ENCODE assay signal across 8 worm cellular contexts in genomic region chrIII:6170038-6170437, ce11.
A peak's percentile ranks its signal among the peaks of the same experiment; 100 is the strongest.
TF ChIP-seq lines count a peak whose summit lies in the region.

No protein-coding gene starts in this region.

TF ChIP-seq in whole organism, L1 larva, 84 proteins besides CTCF, POLR2A, EP300 and RAD21 (continues in another document):
- TF ChIP-seq aha-1 (tag; optimal IDR thresholded peaks at IDR 0.05; lab: Kevin White, UChicago), result no peak
- no peak for TF ChIP-seq grh-1 (GFP tag; IDR thresholded peaks at IDR 0.05; lab: Robert Waterston, UW)
- TF ChIP-seq hpl-2 (GFP tag; optimal IDR thresholded peaks at IDR 0.05; lab: Kevin White, UChicago), result no peak
- TF ChIP-seq nhr-84 (tag; optimal IDR thresholded peaks at IDR 0.05; lab: Kevin White, UChicago), result no peak
- no peak for TF ChIP-seq tlp-1 (tag; optimal IDR thresholded peaks at IDR 0.05; lab: Kevin White, UChicago)
- no peak for TF ChIP-seq nhr-77 (tag; optimal IDR thresholded peaks at IDR 0.05; lab: Kevin White, UChicago)
- no peak for TF ChIP-seq F16B12.6 (tag; optimal IDR thresholded peaks at IDR 0.05; lab: Kevin White, UChicago)
- TF ChIP-seq ceh-8 (GFP tag; optimal IDR thresholded peaks at IDR 0.05; lab: Kevin White, UChicago), result no peak
- no peak for TF ChIP-seq hlh-4 (tag; optimal IDR thresholded peaks at IDR 0.05; lab: Kevin White, UChicago)
- peak; percentile 85 for TF ChIP-seq blmp-1 (tag; optimal IDR thresholded peaks at IDR 0.05; lab: Kevin White, UChicago)
- no peak for TF ChIP-seq tbx-2 (tag; optimal IDR thresholded peaks at IDR 0.05; lab: Kevin White, UChicago)
- no peak for TF ChIP-seq nhr-90 (tag; optimal IDR thresholded peaks at IDR 0.05; lab: Kevin White, UChicago; ENCODE audit: poor library complexity)

TF ChIP-seq in whole organism, L2 larva, 48 proteins besides CTCF, POLR2A, EP300 and RAD21 (continues in another document):
- no peak for TF ChIP-seq R02D3.7 (tag; optimal IDR thresholded peaks at IDR 0.05; lab: Kevin White, UChicago)
- TF ChIP-seq ztf-1 (GFP tag; conservative IDR thresholded peaks at IDR 0.05; lab: Robert Waterston, UW), result no peak
- TF ChIP-seq sem-4 (tag; optimal IDR thresholded peaks at IDR 0.05; lab: Kevin White, UChicago), result no peak
- no peak for TF ChIP-seq lin-13 (GFP tag; optimal IDR thresholded peaks at IDR 0.05; lab: Kevin White, UChicago)
- TF ChIP-seq mab-5 (tag; optimal IDR thresholded peaks at IDR 0.05; lab: Kevin White, UChicago), result peak; percentile 21
- TF ChIP-seq egl-27 (tag; optimal IDR thresholded peaks at IDR 0.05; lab: Kevin White, UChicago), result no peak
- no peak for TF ChIP-seq nhr-10 (tag; optimal IDR thresholded peaks at IDR 0.05; lab: Kevin White, UChicago)
- TF ChIP-seq C34F6.9 (tag; optimal IDR thresholded peaks at IDR 0.05; lab: Kevin White, UChicago), result peak; percentile 80
- TF ChIP-seq lin-11 (tag; optimal IDR thresholded peaks at IDR 0.05; lab: Kevin White, UChicago), result no peak
- TF ChIP-seq dmd-4 (tag; optimal IDR thresholded peaks at IDR 0.05; lab: Kevin White, UChicago), result no peak
- TF ChIP-seq ztf-4 (tag; optimal IDR thresholded peaks at IDR 0.05; lab: Kevin White, UChicago), result no peak
- peak; percentile 74 for TF ChIP-seq nhr-129 (tag; optimal IDR thresholded peaks at IDR 0.05; lab: Kevin White, UChicago)

TF ChIP-seq in whole organism, L3 larva, 47 proteins besides CTCF, POLR2A, EP300 and RAD21 (continues in another document):
- TF ChIP-seq unc-39 (tag; optimal IDR thresholded peaks at IDR 0.05; lab: Kevin White, UChicago) (no peak), nhr-237 (tag; optimal IDR thresholded peaks at IDR 0.05; lab: Kevin White, UChicago) (no peak), ztf-4 (tag; optimal IDR thresholded peaks at IDR 0.05; lab: Kevin White, UChicago) (no peak), fos-1 (tag; optimal IDR thresholded peaks at IDR 0.05; lab: Kevin White, UChicago) (no peak), nhr-25 (tag; optimal IDR thresholded peaks at IDR 0.05; lab: Kevin White, UChicago) (no peak), egl-27 (tag; optimal IDR thresholded peaks at IDR 0.05; lab: Kevin White, UChicago) (no peak), pqm-1 (tag; optimal IDR thresholded peaks at IDR 0.05; lab: Kevin White, UChicago) (no peak), elt-3 (tag; optimal IDR thresholded peaks at IDR 0.05; lab: Kevin White, UChicago) (no peak), unc-62 (GFP tag; optimal IDR thresholded peaks at IDR 0.05; lab: Kevin White, UChicago) (no peak), nhr-12 (tag; optimal IDR thresholded peaks at IDR 0.05; lab: Kevin White, UChicago) (no peak), ZK546.5 (tag; optimal IDR thresholded peaks at IDR 0.05; lab: Kevin White, UChicago) (no peak), ceh-28 (tag; optimal IDR thresholded peaks at IDR 0.05; lab: Kevin White, UChicago) (no peak), zag-1 (tag; optimal IDR thresholded peaks at IDR 0.05; lab: Kevin White, UChicago) (no peak)

TF ChIP-seq in whole organism, L4 larva, 104 proteins besides CTCF, POLR2A, EP300 and RAD21 (continues in another document):
- TF ChIP-seq daf-19 (GFP tag; conservative IDR thresholded peaks at IDR 0.05; lab: Robert Waterston, UW), result no peak
- no peak for TF ChIP-seq nhr-102 (tag; optimal IDR thresholded peaks at IDR 0.05; lab: Kevin White, UChicago)
- peak in 1 of 2 experiments; percentile 95 for TF ChIP-seq hif-1 (tag; optimal IDR thresholded peaks at IDR 0.05; lab: Kevin White, UChicago)
- no peak for TF ChIP-seq snpc-1.2 (GFP tag; IDR thresholded peaks at IDR 0.05; lab: Robert Waterston, UW)
- no peak for TF ChIP-seq Y105C5A.15 (GFP tag; IDR thresholded peaks at IDR 0.05; lab: Robert Waterston, UW)
- no peak for TF ChIP-seq unc-130 (GFP tag; optimal IDR thresholded peaks at IDR 0.05; lab: Kevin White, UChicago)
- TF ChIP-seq nhr-11 (tag; optimal IDR thresholded peaks at IDR 0.05; lab: Kevin White, UChicago), result peak; percentile 86
- no peak for TF ChIP-seq lin-39 (tag; optimal IDR thresholded peaks at IDR 0.05; lab: Kevin White, UChicago)
- peak; percentile 51 for TF ChIP-seq aha-1 (tag; lab: Kevin White, UChicago)
- TF ChIP-seq saeg-2 (GFP tag; IDR thresholded peaks at IDR 0.05; lab: Robert Waterston, UW), result no peak
- TF ChIP-seq ama-1 (optimal IDR thresholded peaks at IDR 0.05; lab: Kevin White, UChicago), result no peak
- TF ChIP-seq mxl-3 (GFP tag; optimal IDR thresholded peaks at IDR 0.05; lab: Kevin White, UChicago), result no peak
- TF ChIP-seq Y75B8A.6 (GFP tag; IDR thresholded peaks at IDR 0.05; lab: Robert Waterston, UW), result no peak

TF ChIP-seq in whole organism, early embryonic, 17 proteins besides CTCF, POLR2A, EP300 and RAD21:
- TF ChIP-seq sea-1 (GFP tag; conservative IDR thresholded peaks at IDR 0.05; lab: Robert Waterston, UW), result no peak
- TF ChIP-seq F13C5.2 (tag; optimal IDR thresholded peaks at IDR 0.05; lab: Kevin White, UChicago), result peak; percentile 12
TF ChIP-seq in whole organism, early embryonic: peak in this region for 1.

TF ChIP-seq in whole organism, late embryonic, 69 proteins besides CTCF, POLR2A, EP300 and RAD21:
- TF ChIP-seq ets-4 (tag; optimal IDR thresholded peaks at IDR 0.05; lab: Kevin White, UChicago) (no peak), unc-55 (GFP tag; optimal IDR thresholded peaks at IDR 0.05; lab: Kevin White, UChicago) (peak; percentile 44), hlh-8 (tag; optimal IDR thresholded peaks at IDR 0.05; lab: Kevin White, UChicago) (no peak), rnt-1 (tag; optimal IDR thresholded peaks at IDR 0.05; lab: Kevin White, UChicago) (peak; percentile 42), nhr-11 (tag; optimal IDR thresholded peaks at IDR 0.05; lab: Kevin White, UChicago) (no peak), Y22D7AL.16 (tag; optimal IDR thresholded peaks at IDR 0.05; lab: Kevin White, UChicago) (no peak), nfya-1 (tag; optimal IDR thresholded peaks at IDR 0.05; lab: Kevin White, UChicago) (peak; percentile 35), tbx-2 (tag; optimal IDR thresholded peaks at IDR 0.05; lab: Kevin White, UChicago) (no peak), pax-1 (tag; optimal IDR thresholded peaks at IDR 0.05; lab: Kevin White, UChicago) (peak; percentile 72), ceh-18 (tag; optimal IDR thresholded peaks at IDR 0.05; lab: Kevin White, UChicago) (peak; percentile 45), ceh-31 (tag; optimal IDR thresholded peaks at IDR 0.05; lab: Kevin White, UChicago) (peak; percentile 31)

TF ChIP-seq in whole organism, mixed stage, embryonic, 35 proteins besides CTCF, POLR2A, EP300 and RAD21:
- TF ChIP-seq unc-62 (GFP tag; optimal IDR thresholded peaks at IDR 0.05; lab: Kevin White, UChicago), result peak; percentile 60
- TF ChIP-seq nhr-237 (tag; optimal IDR thresholded peaks at IDR 0.05; lab: Kevin White, UChicago), result peak; percentile 13
- no peak for TF ChIP-seq sem-2 (GFP tag; optimal IDR thresholded peaks at IDR 0.05; lab: Kevin White, UChicago)
- TF ChIP-seq M03D4.4 (tag; optimal IDR thresholded peaks at IDR 0.05; lab: Kevin White, UChicago), result no peak
- TF ChIP-seq cnd-1 (tag; optimal IDR thresholded peaks at IDR 0.05; lab: Kevin White, UChicago), result no peak
- no peak for TF ChIP-seq ceh-39 (tag; optimal IDR thresholded peaks at IDR 0.05; lab: Kevin White, UChicago)
- TF ChIP-seq mep-1 (tag; optimal IDR thresholded peaks at IDR 0.05; lab: Kevin White, UChicago), result no peak
- peak; percentile 6 for TF ChIP-seq lsy-2 (tag; optimal IDR thresholded peaks at IDR 0.05; lab: Kevin White, UChicago)
- TF ChIP-seq hlh-1 (tag; optimal IDR thresholded peaks at IDR 0.05; lab: Kevin White, UChicago), result peak; percentile 18
- no peak for TF ChIP-seq bed-3 (GFP tag; optimal IDR thresholded peaks at IDR 0.05; lab: Kevin White, UChicago)
- no peak for TF ChIP-seq nhr-2 (tag; optimal IDR thresholded peaks at IDR 0.05; lab: Kevin White, UChicago)
- no peak for TF ChIP-seq ham-2 (GFP tag; optimal IDR thresholded peaks at IDR 0.05; lab: Kevin White, UChicago)
- no peak for TF ChIP-seq tbx-8 (GFP tag; optimal IDR thresholded peaks at IDR 0.05; lab: Kevin White, UChicago)
- TF ChIP-seq ces-1 (GFP tag; optimal IDR thresholded peaks at IDR 0.05; lab: Kevin White, UChicago), result no peak
- TF ChIP-seq zip-8 (tag; optimal IDR thresholded peaks at IDR 0.05; lab: Kevin White, UChicago), result no peak
- peak; percentile 62 for TF ChIP-seq unc-120 (tag; optimal IDR thresholded peaks at IDR 0.05; lab: Kevin White, UChicago; ENCODE audit: poor library complexity, severe bottlenecking)
- no peak for TF ChIP-seq elt-1 (tag; optimal IDR thresholded peaks at IDR 0.05; lab: Kevin White, UChicago; ENCODE audit: borderline replicate concordance, insufficient read depth)

TF ChIP-seq in whole organism, young adult, 124 proteins besides CTCF, POLR2A, EP300 and RAD21:
- TF ChIP-seq chd-7 (tag; optimal IDR thresholded peaks at IDR 0.05; lab: Kevin White, UChicago) (peak; percentile 14), lsl-1 (GFP tag; optimal IDR thresholded peaks at IDR 0.05; lab: Kevin White, UChicago) (no peak), K12H6.12 (tag; optimal IDR thresholded peaks at IDR 0.05; lab: Kevin White, UChicago) (peak; percentile 12), rpc-1 (optimal IDR thresholded peaks at IDR 0.05; lab: Kevin White, UChicago) (peak; percentile 51), rpc-1 (tag; optimal IDR thresholded peaks at IDR 0.05; lab: Kevin White, UChicago) (no peak), cebp-1 (GFP tag; IDR thresholded peaks at IDR 0.05; lab: Robert Waterston, UW) (no peak), cebp-1 (tag; optimal IDR thresholded peaks at IDR 0.05; lab: Kevin White, UChicago) (peak; percentile 24), dox-1 (GFP tag; IDR thresholded peaks at IDR 0.05; lab: Robert Waterston, UW) (peak; percentile 7; the same call in 1 of the 2 replicates), hsf-1 (GFP tag; IDR thresholded peaks at IDR 0.05; lab: Robert Waterston, UW) (peak; percentile 84), pbrm-1 (GFP tag; IDR thresholded peaks at IDR 0.05; lab: Robert Waterston, UW) (no peak), ztf-18 (tag; optimal IDR thresholded peaks at IDR 0.05; lab: Kevin White, UChicago) (no peak), lin-35 (GFP tag; optimal IDR thresholded peaks at IDR 0.05; lab: Kevin White, UChicago) (peak in 1 of 3 experiments; percentile 30), egrh-3 (GFP tag; IDR thresholded peaks at IDR 0.05; lab: Robert Waterston, UW) (0 out of 2 replicates have a peak, but pooled peaks have one; percentile 20), tbp1 (GFP tag; optimal IDR thresholded peaks at IDR 0.05; lab: Kevin White, UChicago) (peak; percentile 4), hmg-1.2 (GFP tag; IDR thresholded peaks at IDR 0.05; lab: Robert Waterston, UW) (peak; percentile 95)
TF ChIP-seq in whole organism, young adult: peak in this region for 10.
